Worm (Caenorhabditis elegans): Measurements from ENCODE around the gene mrps-22.

The mrps-22 gene

ce11 chrII:10630944-10631343 is 48.5 kb downstream of the mrps-22 start:
- TF ChIP-seq nhr-80 (tag; optimal IDR thresholded peaks at IDR 0.05), result peak; percentile 43
- no peak for TF ChIP-seq ceh-79 (tag; optimal IDR thresholded peaks at IDR 0.05)
- TF ChIP-seq F22D6.2 (tag; optimal IDR thresholded peaks at IDR 0.05), result no peak
- no peak for TF ChIP-seq ztf-18 (tag; optimal IDR thresholded peaks at IDR 0.05)

Measured in whole organism, young adult.